Worm (Caenorhabditis elegans) whole organism, L2 larva: ENCODE results near the gene R04A9.6.
A peak's percentile ranks its signal among the peaks of the same experiment; 100 is the strongest.

ENCODE experiments used
- C34F6.9 ChIP-seq: fragments of 150-350 bp; optimal IDR thresholded peaks from 2 replicates; lab custom pipeline; 2014; ENCODE audit warnings: missing biosample characterization, missing genetic modification characterization
- F13H6.1 ChIP-seq: sonication (generic microtip); optimal IDR thresholded peaks from 2 replicates; lab custom pipeline; 2016; ENCODE audit warnings: missing genetic modification characterization, missing compliant biosample characterization
- Y55F3AM.14 ChIP-seq: fragments of 200-800 bp; sonication (Bioruptor generic); optimal IDR thresholded peaks from 2 replicates; lab custom pipeline; 2018; ENCODE audit warnings: mild to moderate bottlenecking, missing genetic modification characterization, missing compliant biosample characterization
- ZK546.5 ChIP-seq: sonication (generic microtip); optimal IDR thresholded peaks from 2 replicates; lab custom pipeline; 2017; ENCODE audit warnings: missing biosample characterization, missing genetic modification characterization
- alr-1 ChIP-seq: fragments of 150-350 bp; optimal IDR thresholded peaks from 2 replicates; lab custom pipeline; 2014; ENCODE audit warnings: missing biosample characterization, missing genetic modification characterization
- aly-2 ChIP-seq: fragments of 150-350 bp; optimal IDR thresholded peaks from 2 replicates; lab custom pipeline; 2014; ENCODE audit warnings: missing biosample characterization, missing genetic modification characterization
- ama-1 ChIP-seq: fragments of 150-350 bp; optimal IDR thresholded peaks from 2 replicates; lab custom pipeline; 2018; ENCODE audit warnings: inconsistent platforms
- blmp-1 ChIP-seq: sonication (generic microtip); optimal IDR thresholded peaks from 2 replicates; lab custom pipeline; 2017; ENCODE audit warnings: missing genetic modification characterization, mild to moderate bottlenecking, missing compliant biosample characterization, antibody characterized with exemption, moderate library complexity; ENCODE audit not compliant: insufficient read depth
- ceh-16 ChIP-seq: fragments of 150-350 bp; optimal IDR thresholded peaks from 2 replicates; lab custom pipeline; 2014; ENCODE audit warnings: missing biosample characterization, missing genetic modification characterization
- ceh-82 ChIP-seq: fragments of 150-350 bp; optimal IDR thresholded peaks from 2 replicates; lab custom pipeline; 2014; ENCODE audit warnings: missing biosample characterization, missing genetic modification characterization
- crh-2 ChIP-seq: sonication (generic microtip); optimal IDR thresholded peaks from 2 replicates; lab custom pipeline; 2017; ENCODE audit warnings: missing biosample characterization, missing genetic modification characterization
- egl-27 ChIP-seq: sonication (generic microtip); optimal IDR thresholded peaks from 3 replicates; lab custom pipeline; 2017; ENCODE audit warnings: missing biosample characterization, missing genetic modification reagents, missing genetic modification characterization
- elt-3 ChIP-seq: sonication (generic microtip); optimal IDR thresholded peaks from 2 replicates; lab custom pipeline; 2017; ENCODE audit warnings: missing biosample characterization, missing genetic modification characterization
- fos-1 ChIP-seq: fragments of 150-350 bp; optimal IDR thresholded peaks from 2 replicates; lab custom pipeline; 2014; ENCODE audit warnings: missing biosample characterization, missing genetic modification characterization
- gmeb-1 ChIP-seq: fragments of 150-350 bp; optimal IDR thresholded peaks from 2 replicates; lab custom pipeline; 2014; ENCODE audit warnings: missing biosample characterization, missing genetic modification characterization
- lin-11 ChIP-seq: fragments of 150-350 bp; sonication (generic microtip); optimal IDR thresholded peaks from 2 replicates; lab custom pipeline; 2014; ENCODE audit warnings: missing biosample characterization, missing genetic modification characterization, inconsistent platforms, mixed read lengths
- lin-13 ChIP-seq: fragments of 150-350 bp; optimal IDR thresholded peaks from 2 replicates; lab custom pipeline; 2014; ENCODE audit warnings: missing biosample characterization, missing genetic modification reagents, missing genetic modification characterization
- lin-39 ChIP-seq: fragments of 150-350 bp; optimal IDR thresholded peaks from 2 replicates; lab custom pipeline; 2014; ENCODE audit warnings: missing biosample characterization, missing genetic modification reagents, missing genetic modification characterization
- lsy-2 ChIP-seq, 2 experiments: fragments of 150-350 bp in 1 of 2; sonication (generic microtip) in 1 of 2; optimal IDR thresholded peaks; 2 replicates each; lab custom pipeline; 2014 to 2017; ENCODE audit warnings: missing biosample characterization in 2 of 2, missing genetic modification characterization in 2 of 2
- nhr-11 ChIP-seq: fragments of 150-350 bp; optimal IDR thresholded peaks from 2 replicates; lab custom pipeline; 2014; ENCODE audit warnings: missing biosample characterization, missing genetic modification characterization
- nhr-12 ChIP-seq: fragments of 150-350 bp; optimal IDR thresholded peaks from 2 replicates; lab custom pipeline; 2014; ENCODE audit warnings: missing biosample characterization, missing genetic modification characterization
- nhr-129 ChIP-seq: fragments of 150-350 bp; optimal IDR thresholded peaks from 2 replicates; lab custom pipeline; 2014; ENCODE audit warnings: missing biosample characterization, missing genetic modification characterization
- nhr-21 ChIP-seq: fragments of 150-350 bp; optimal IDR thresholded peaks from 2 replicates; lab custom pipeline; 2014; ENCODE audit warnings: missing biosample characterization, missing genetic modification characterization
- nhr-23 ChIP-seq: fragments of 150-350 bp; optimal IDR thresholded peaks from 2 replicates; lab custom pipeline; 2014; ENCODE audit warnings: missing biosample characterization, missing genetic modification reagents, missing genetic modification characterization
- nhr-237 ChIP-seq: fragments of 150-350 bp; optimal IDR thresholded peaks from 2 replicates; lab custom pipeline; 2014; ENCODE audit warnings: missing biosample characterization, missing genetic modification characterization
- nhr-25 ChIP-seq: fragments of 150-350 bp; sonication (generic microtip); optimal IDR thresholded peaks from 3 replicates; lab custom pipeline; 2014; ENCODE audit warnings: missing biosample characterization, missing genetic modification characterization
- nhr-77 ChIP-seq: fragments of 150-350 bp; optimal IDR thresholded peaks from 2 replicates; lab custom pipeline; 2014; ENCODE audit warnings: missing biosample characterization, missing genetic modification characterization
- peb-1 ChIP-seq: fragments of 150-350 bp; optimal IDR thresholded peaks from 2 replicates; lab custom pipeline; 2014; ENCODE audit warnings: missing biosample characterization, missing genetic modification characterization
- sem-4 ChIP-seq: fragments of 150-350 bp; optimal IDR thresholded peaks from 2 replicates; lab custom pipeline; 2014; ENCODE audit warnings: missing biosample characterization, missing genetic modification reagents, missing genetic modification characterization
- skn-1 ChIP-seq: sonication (generic microtip); optimal IDR thresholded peaks from 2 replicates; lab custom pipeline; 2017; ENCODE audit warnings: missing biosample characterization, missing genetic modification characterization
- sma-3 ChIP-seq: sonication (generic microtip); optimal IDR thresholded peaks from 2 replicates; lab custom pipeline; 2016; ENCODE audit warnings: missing genetic modification reagents, missing genetic modification characterization, missing compliant biosample characterization
- sma-9 ChIP-seq, 2 experiments: fragments of 150-350 bp in 1 of 2; sonication (generic microtip) in 1 of 2; optimal IDR thresholded peaks; 2 replicates each; lab custom pipeline; 2014 to 2016; ENCODE audit warnings: missing genetic modification characterization in 2 of 2, mild to moderate bottlenecking in 1 of 2, missing biosample characterization in 1 of 2, missing compliant biosample characterization in 1 of 2, missing genetic modification reagents in 1 of 2, moderate library complexity in 1 of 2
- snpc-4 ChIP-seq: fragments of 150-350 bp; optimal IDR thresholded peaks from 2 replicates; lab custom pipeline; 2014; ENCODE audit warnings: missing biosample characterization, missing genetic modification characterization
- unc-39 ChIP-seq: fragments of 150-350 bp; optimal IDR thresholded peaks from 2 replicates; lab custom pipeline; 2014; ENCODE audit warnings: missing biosample characterization, missing genetic modification characterization
- unc-55 ChIP-seq: fragments of 150-350 bp; sonication (generic microtip); optimal IDR thresholded peaks from 3 replicates; lab custom pipeline; 2014; ENCODE audit warnings: missing biosample characterization, missing genetic modification reagents, missing genetic modification characterization
- zag-1 ChIP-seq: fragments of 150-350 bp; optimal IDR thresholded peaks from 2 replicates; lab custom pipeline; 2014; ENCODE audit warnings: missing biosample characterization, missing genetic modification characterization
- ztf-1 ChIP-seq: fragments of 200-800 bp; sonication (Bioruptor generic); conservative IDR thresholded peaks from 2 replicates; pipeline ENCODE4 v1.3.6; 2022; ENCODE audit warnings: missing genetic modification characterization, missing compliant biosample characterization
- ztf-11 ChIP-seq: sonication (generic microtip); optimal IDR thresholded peaks from 2 replicates; lab custom pipeline; 2017; ENCODE audit warnings: missing biosample characterization, missing genetic modification characterization
- ztf-4 ChIP-seq: fragments of 150-350 bp; optimal IDR thresholded peaks from 2 replicates; lab custom pipeline; 2014; ENCODE audit warnings: missing biosample characterization, missing genetic modification characterization

Gene R04A9.6

ce11 chrX:380505-380904 is 16.9 kb upstream of the R04A9.6 start, which contains the start of gene R04A9.3:
TSS of gene R04A9.3 (minus strand) at chrX:380605.
- TF ChIP-seq sma-3 (no peak), nhr-77 (tag; lab: Kevin White, UChicago) (no peak), nhr-237 (tag; lab: Kevin White, UChicago) (no peak), C34F6.9 (tag; lab: Kevin White, UChicago) (no peak), peb-1 (tag; lab: Kevin White, UChicago) (no peak), nhr-23 (tag; lab: Kevin White, UChicago) (no peak), ztf-11 (tag; lab: Kevin White, UChicago) (no peak), ceh-82 (no peak), F13H6.1 (tag; lab: Kevin White, UChicago) (no peak), nhr-129 (tag; lab: Kevin White, UChicago) (no peak), sem-4 (tag; lab: Kevin White, UChicago) (no peak), ceh-16 (tag; lab: Kevin White, UChicago) (no peak), lin-13 (GFP tag; lab: Kevin White, UChicago) (no peak), nhr-21 (tag; lab: Kevin White, UChicago) (no peak), egl-27 (no peak), ZK546.5 (tag; lab: Kevin White, UChicago) (no peak), alr-1 (tag; lab: Kevin White, UChicago) (no peak), aly-2 (tag; lab: Kevin White, UChicago) (no peak), nhr-11 (tag; lab: Kevin White, UChicago) (no peak)

- TF ChIP-seq egl-27 (no peak), nhr-129 (tag; lab: Kevin White, UChicago) (peak; percentile 0), lin-11 (peak; percentile 11), elt-3 (no peak), sma-3 (no peak), nhr-25 (no peak), blmp-1 (tag; lab: Kevin White, UChicago) (no peak)
Observed at ce11 chrX:381029-381428, 16.3 kb upstream of the R04A9.6 start.

- TF ChIP-seq nhr-23 (tag; lab: Kevin White, UChicago), result no peak
- no peak for TF ChIP-seq ztf-1 (GFP tag; lab: Robert Waterston, UW)
- no peak for TF ChIP-seq zag-1 (tag; lab: Kevin White, UChicago)
- TF ChIP-seq unc-55 (GFP tag; lab: Kevin White, UChicago), result peak; percentile 61
- TF ChIP-seq lsy-2 (tag; optimal IDR thresholded peaks at IDR 0.05; lab: Kevin White, UChicago), result peak; percentile 21 to 77
- TF ChIP-seq Y55F3AM.14 (GFP tag; lab: Kevin White, UChicago), result no peak
- peak; percentile 56 for TF ChIP-seq nhr-21 (tag; lab: Kevin White, UChicago)
- peak; percentile 59 for TF ChIP-seq lin-11
- TF ChIP-seq nhr-77 (tag; lab: Kevin White, UChicago), result no peak
- TF ChIP-seq sma-3, result peak; percentile 72
- no peak for TF ChIP-seq unc-39 (tag; lab: Kevin White, UChicago)
- peak; percentile 84 for TF ChIP-seq fos-1 (tag; lab: Kevin White, UChicago)
- TF ChIP-seq lin-13 (GFP tag; lab: Kevin White, UChicago), result peak; percentile 67
- TF ChIP-seq peb-1 (tag; lab: Kevin White, UChicago), result no peak
- TF ChIP-seq crh-2, result peak; percentile 72
- TF ChIP-seq C34F6.9 (tag; lab: Kevin White, UChicago), result peak; percentile 80
- peak; percentile 64 for TF ChIP-seq nhr-25
- no peak for TF ChIP-seq ama-1
- no peak for TF ChIP-seq ztf-4 (tag; lab: Kevin White, UChicago)
- no peak for TF ChIP-seq skn-1
- no peak for TF ChIP-seq ceh-82
- TF ChIP-seq gmeb-1 (tag; lab: Kevin White, UChicago), result peak; percentile 74
- TF ChIP-seq alr-1 (tag; lab: Kevin White, UChicago), result no peak
- peak; percentile 55 for TF ChIP-seq F13H6.1 (tag; lab: Kevin White, UChicago)
- TF ChIP-seq ceh-16 (tag; lab: Kevin White, UChicago), result peak; percentile 6
- no peak for TF ChIP-seq ZK546.5 (tag; lab: Kevin White, UChicago)
- TF ChIP-seq nhr-12 (tag; lab: Kevin White, UChicago), result no peak
- no peak for TF ChIP-seq lin-39 (tag; lab: Kevin White, UChicago)
- no peak for TF ChIP-seq sma-9 (GFP tag; optimal IDR thresholded peaks at IDR 0.05; lab: Kevin White, UChicago)
- no peak for TF ChIP-seq sma-9 (tag; optimal IDR thresholded peaks at IDR 0.05; lab: Kevin White, UChicago)
- no peak for TF ChIP-seq nhr-237 (tag; lab: Kevin White, UChicago)
- no peak for TF ChIP-seq aly-2 (tag; lab: Kevin White, UChicago)
- TF ChIP-seq snpc-4 (tag; lab: Kevin White, UChicago), result peak; percentile 18
- TF ChIP-seq nhr-129 (tag; lab: Kevin White, UChicago), result peak; percentile 58
Observed at ce11 chrX:382692-383091, 14.7 kb upstream of the R04A9.6 start, which contains the start of gene ife-2. TSS of gene ife-2 (minus strand) at chrX:382709.
